Worm (Caenorhabditis elegans): ENCODE results near the gene sars-2.

DNA sequence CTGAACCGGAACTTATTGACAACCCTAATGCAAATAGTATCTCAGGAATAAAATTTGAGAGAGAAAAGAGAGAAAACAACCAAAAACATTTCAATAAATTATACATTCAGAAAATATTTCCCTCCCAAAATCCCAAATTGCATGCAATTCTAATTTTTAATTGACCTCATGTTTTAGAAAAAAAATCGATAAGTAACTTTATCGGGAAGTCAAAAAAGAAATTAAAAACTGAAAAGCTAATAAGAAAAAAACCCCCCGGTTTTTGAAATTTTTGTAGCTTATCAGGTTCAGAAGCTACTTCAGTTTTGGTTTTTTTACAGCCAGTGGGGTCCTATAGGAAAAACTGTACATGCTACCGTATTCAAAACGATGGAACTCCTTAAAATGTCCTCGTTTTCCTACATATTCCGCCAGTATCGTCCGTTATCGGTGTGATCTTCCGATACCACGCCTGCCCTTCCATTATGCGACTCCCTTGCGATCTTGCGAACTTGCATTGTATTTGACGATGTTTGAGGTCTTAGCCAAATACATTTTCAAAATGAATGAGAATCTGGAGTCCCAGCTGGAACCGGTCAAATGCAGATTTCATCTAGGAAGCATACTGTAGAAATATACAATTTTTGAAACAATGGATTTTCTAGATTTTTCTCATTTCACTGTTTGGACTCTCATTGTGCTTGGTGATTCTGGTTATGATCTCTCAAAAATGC, 21.1 kb upstream of the sars-2 start, which contains the start of the genes W03B1.3 and oac-51:
- TF ChIP-seq him-1 (tag; optimal IDR thresholded peaks at IDR 0.05) (no peak), dao-5 (tag; optimal IDR thresholded peaks at IDR 0.05) (no peak)
